Fruit fly (Drosophila melanogaster) whole organism, embryonic: ENCODE results near the gene mGluR.

Source experiments
- B-H2 ChIP-seq: fragments of 200-800 bp; sonication (Bioruptor generic); optimal IDR thresholded peaks from 2 replicates; lab custom pipeline; 2018; ENCODE audit warnings: missing biosample characterization, mild to moderate bottlenecking, missing genetic modification characterization
- BEAF-32 ChIP-seq: fragments of 200-800 bp; sonication (Bioruptor generic); optimal IDR thresholded peaks from 3 replicates; lab custom pipeline; 2017; ENCODE audit warnings: missing biosample characterization, missing genetic modification characterization, mild to moderate bottlenecking, moderate library complexity, missing genetic modification reagents
- CG10543 ChIP-seq: fragments of 200-800 bp; sonication (Bioruptor generic); optimal IDR thresholded peaks from 3 replicates; lab custom pipeline; 2017; ENCODE audit warnings: missing biosample characterization, mild to moderate bottlenecking, missing genetic modification characterization, moderate library complexity
- CG12659 ChIP-seq: fragments of 200-800 bp; sonication (Bioruptor generic); optimal IDR thresholded peaks from 3 replicates; lab custom pipeline; 2017; ENCODE audit warnings: mild to moderate bottlenecking, missing biosample characterization, missing genetic modification reagents, missing genetic modification characterization
- CG13894 ChIP-seq: fragments of 200-800 bp; sonication (Bioruptor generic); optimal IDR thresholded peaks from 3 replicates; lab custom pipeline; 2018; ENCODE audit warnings: missing biosample characterization, mild to moderate bottlenecking, missing genetic modification characterization, moderate library complexity
- CG14667 ChIP-seq: fragments of 200-800 bp; sonication (Bioruptor generic); IDR thresholded peaks from 2 replicates; pipeline ENCODE4 v1.3.6; 2022; ENCODE audit warnings: missing biosample characterization, missing genetic modification characterization
- CG14860 ChIP-seq: fragments of 200-800 bp; sonication (Bioruptor generic); IDR thresholded peaks from 3 replicates; pipeline ENCODE4 v1.3.6; 2022; ENCODE audit warnings: missing biosample characterization, missing genetic modification characterization; ENCODE audit not compliant: partially characterized antibody
- CG1603 ChIP-seq: fragments of 200-800 bp; sonication (Bioruptor generic); optimal IDR thresholded peaks from 2 replicates; lab custom pipeline; 2019; ENCODE audit warnings: missing biosample characterization, mild to moderate bottlenecking, missing genetic modification characterization, moderate library complexity
- CG16813 ChIP-seq: fragments of 200-800 bp; sonication (Bioruptor generic); IDR thresholded peaks from 3 replicates; pipeline ENCODE4 v1.3.6; 2022; ENCODE audit warnings: missing biosample characterization, missing genetic modification characterization; ENCODE audit not compliant: partially characterized antibody
- CG2199 ChIP-seq: fragments of 200-800 bp; sonication (Bioruptor generic); IDR thresholded peaks from 3 replicates; pipeline ENCODE4 v1.3.6; 2022; ENCODE audit warnings: missing biosample characterization, missing genetic modification characterization
- CG2875 ChIP-seq: fragments of 200-800 bp; sonication (Bioruptor generic); optimal IDR thresholded peaks from 2 replicates; lab custom pipeline; 2017; ENCODE audit warnings: missing biosample characterization, mild to moderate bottlenecking, missing genetic modification characterization, missing genetic modification reagents
- CG30020 ChIP-seq: fragments of 200-800 bp; optimal IDR thresholded peaks from 2 replicates; lab custom pipeline; 2019; ENCODE audit warnings: missing biosample characterization, mild to moderate bottlenecking, missing genetic modification characterization, moderate library complexity
- CG3995 ChIP-seq: fragments of 200-800 bp; sonication (Bioruptor generic); optimal IDR thresholded peaks from 3 replicates; lab custom pipeline; 2016; ENCODE audit warnings: missing biosample characterization, missing genetic modification characterization
- CG42726 ChIP-seq: fragments of 200-800 bp; sonication (Bioruptor generic); IDR thresholded peaks from 2 replicates; pipeline ENCODE4 v1.3.6; 2022; ENCODE audit warnings: missing biosample characterization, missing genetic modification characterization; ENCODE audit not compliant: partially characterized antibody
- CG4404 ChIP-seq: fragments of 200-800 bp; sonication (Bioruptor generic); IDR thresholded peaks from 2 replicates; pipeline ENCODE4 v1.3.6; 2022; ENCODE audit warnings: missing biosample characterization, missing genetic modification characterization
- CG4617 ChIP-seq: fragments of 200-800 bp; sonication (Bioruptor generic); optimal IDR thresholded peaks from 3 replicates; lab custom pipeline; 2016; ENCODE audit warnings: missing biosample characterization, missing genetic modification characterization, borderline replicate concordance
- CG4730 ChIP-seq: fragments of 200-800 bp; sonication (Bioruptor generic); IDR thresholded peaks from 2 replicates; pipeline ENCODE4 v1.3.6; 2022; ENCODE audit warnings: missing biosample characterization, missing genetic modification characterization
- CG4854 ChIP-seq: fragments of 200-800 bp; sonication (Bioruptor generic); optimal IDR thresholded peaks from 2 replicates; lab custom pipeline; 2016; ENCODE audit warnings: missing biosample characterization, missing genetic modification characterization, inconsistent platforms
- CG8290 ChIP-seq, 3 experiments: fragments of 200-800 bp; sonication (Bioruptor generic); optimal IDR thresholded peaks; 2 replicates each; lab custom pipeline; 2016 to 2019; ENCODE audit warnings: missing biosample characterization in 3 of 3, missing genetic modification characterization in 3 of 3, mild to moderate bottlenecking in 2 of 3, moderate library complexity in 1 of 3
- CG8388 ChIP-seq: fragments of 200-800 bp; sonication (Bioruptor generic); optimal IDR thresholded peaks from 2 replicates; lab custom pipeline; 2019; ENCODE audit warnings: missing biosample characterization, mild to moderate bottlenecking, missing genetic modification characterization, moderate library complexity
- CG9437 ChIP-seq: fragments of 200-800 bp; sonication (Bioruptor generic); optimal IDR thresholded peaks from 2 replicates; lab custom pipeline; 2018; ENCODE audit warnings: missing biosample characterization, mild to moderate bottlenecking, missing genetic modification characterization
- CTCF ChIP-seq: fragments of 200-800 bp; sonication (Bioruptor generic); optimal IDR thresholded peaks from 2 replicates; lab custom pipeline; 2017; ENCODE audit warnings: missing biosample characterization, mild to moderate bottlenecking, missing genetic modification characterization, moderate library complexity
- Ets97D ChIP-seq: fragments of 200-800 bp; sonication (Bioruptor generic); optimal IDR thresholded peaks from 3 replicates; lab custom pipeline; 2016; ENCODE audit warnings: missing biosample characterization, missing genetic modification characterization
- Lhr ChIP-seq: fragments of 200-800 bp; sonication (Bioruptor generic); optimal IDR thresholded peaks from 3 replicates; lab custom pipeline; 2017; ENCODE audit warnings: mild to moderate bottlenecking, missing biosample characterization, missing genetic modification reagents, missing genetic modification characterization
- MESR4 ChIP-seq: fragments of 200-800 bp; sonication (Bioruptor generic); optimal IDR thresholded peaks from 2 replicates; lab custom pipeline; 2018; ENCODE audit warnings: missing biosample characterization, mild to moderate bottlenecking, missing genetic modification characterization, moderate library complexity
- Med ChIP-seq: fragments of 200-800 bp; sonication (Bioruptor generic); peaks from one replicate; lab custom pipeline; 2016; ENCODE audit warnings: missing biosample characterization, missing genetic modification characterization, mild to moderate bottlenecking, inconsistent platforms, moderate library complexity
- Pdp1 ChIP-seq, 2 experiments: fragments of 200-800 bp; sonication (Bioruptor generic); optimal IDR thresholded peaks; 3 replicates each; lab custom pipeline; 2016; ENCODE audit warnings: missing biosample characterization in 2 of 2, missing genetic modification characterization in 2 of 2, mild to moderate bottlenecking in 1 of 2, moderate library complexity in 1 of 2
- Trl ChIP-seq, 3 experiments: fragments of >200 bp in 2 of 3; fragments of 200-800 bp in 1 of 3; sonication (Bioruptor generic) in 1 of 3; optimal IDR thresholded peaks; 2 replicates in 1 of 3; 3 replicates in 2 of 3; lab custom pipeline; 2016 to 2017; ENCODE audit warnings: missing biosample characterization in 1 of 3, missing genetic modification characterization in 1 of 3
- YL-1 ChIP-seq: fragments of 200-800 bp; sonication (Bioruptor generic); optimal IDR thresholded peaks from 3 replicates; lab custom pipeline; 2017; ENCODE audit warnings: missing biosample characterization, mild to moderate bottlenecking, missing genetic modification characterization
- corto ChIP-seq: fragments of 200-800 bp; sonication (Bioruptor generic); optimal IDR thresholded peaks from 2 replicates; lab custom pipeline; 2016; ENCODE audit warnings: missing biosample characterization, mild to moderate bottlenecking, missing genetic modification characterization, moderate library complexity
- dmrt11E ChIP-seq: fragments of 200-800 bp; sonication (Bioruptor generic); optimal IDR thresholded peaks from 3 replicates; lab custom pipeline; 2018; ENCODE audit warnings: missing biosample characterization, mild to moderate bottlenecking, missing genetic modification characterization, moderate library complexity
- gem ChIP-seq: fragments of 200-800 bp; sonication (Bioruptor generic); optimal IDR thresholded peaks from 2 replicates; lab custom pipeline; 2019; ENCODE audit warnings: missing biosample characterization, mild to moderate bottlenecking, missing genetic modification characterization, moderate library complexity
- hb ChIP-seq: fragments of 200-800 bp; sonication (Bioruptor generic); IDR thresholded peaks from 3 replicates; pipeline ENCODE4 v1.3.6; 2022; ENCODE audit warnings: missing biosample characterization, missing genetic modification characterization; ENCODE audit not compliant: partially characterized antibody
- kah ChIP-seq: fragments of 200-800 bp; sonication (Bioruptor generic); optimal IDR thresholded peaks from 2 replicates; lab custom pipeline; 2018; ENCODE audit warnings: missing biosample characterization, mild to moderate bottlenecking, missing genetic modification characterization
- kay ChIP-seq: fragments of 200-800 bp; sonication (Bioruptor generic); optimal IDR thresholded peaks from 2 replicates; lab custom pipeline; 2016; ENCODE audit warnings: missing biosample characterization, missing genetic modification characterization
- pfk ChIP-seq: fragments of 200-800 bp; sonication (Bioruptor generic); optimal IDR thresholded peaks from 2 replicates; lab custom pipeline; 2018; ENCODE audit warnings: missing biosample characterization, mild to moderate bottlenecking, missing genetic modification characterization, moderate library complexity
- row ChIP-seq: fragments of 200-800 bp; sonication (Bioruptor generic); IDR thresholded peaks from 3 replicates; pipeline ENCODE4 v1.3.6; 2022; ENCODE audit warnings: missing biosample characterization, missing genetic modification characterization
- scrt ChIP-seq: fragments of 200-800 bp; sonication (Bioruptor generic); optimal IDR thresholded peaks from 2 replicates; lab custom pipeline; 2018; ENCODE audit warnings: missing biosample characterization, mild to moderate bottlenecking, missing genetic modification characterization, moderate library complexity
- z ChIP-seq: fragments of 200-800 bp; sonication (Bioruptor generic); IDR thresholded peaks from 3 replicates; pipeline ENCODE4 v1.3.6; 2022; ENCODE audit warnings: missing biosample characterization, missing genetic modification characterization

mGluR gene

DNA sequence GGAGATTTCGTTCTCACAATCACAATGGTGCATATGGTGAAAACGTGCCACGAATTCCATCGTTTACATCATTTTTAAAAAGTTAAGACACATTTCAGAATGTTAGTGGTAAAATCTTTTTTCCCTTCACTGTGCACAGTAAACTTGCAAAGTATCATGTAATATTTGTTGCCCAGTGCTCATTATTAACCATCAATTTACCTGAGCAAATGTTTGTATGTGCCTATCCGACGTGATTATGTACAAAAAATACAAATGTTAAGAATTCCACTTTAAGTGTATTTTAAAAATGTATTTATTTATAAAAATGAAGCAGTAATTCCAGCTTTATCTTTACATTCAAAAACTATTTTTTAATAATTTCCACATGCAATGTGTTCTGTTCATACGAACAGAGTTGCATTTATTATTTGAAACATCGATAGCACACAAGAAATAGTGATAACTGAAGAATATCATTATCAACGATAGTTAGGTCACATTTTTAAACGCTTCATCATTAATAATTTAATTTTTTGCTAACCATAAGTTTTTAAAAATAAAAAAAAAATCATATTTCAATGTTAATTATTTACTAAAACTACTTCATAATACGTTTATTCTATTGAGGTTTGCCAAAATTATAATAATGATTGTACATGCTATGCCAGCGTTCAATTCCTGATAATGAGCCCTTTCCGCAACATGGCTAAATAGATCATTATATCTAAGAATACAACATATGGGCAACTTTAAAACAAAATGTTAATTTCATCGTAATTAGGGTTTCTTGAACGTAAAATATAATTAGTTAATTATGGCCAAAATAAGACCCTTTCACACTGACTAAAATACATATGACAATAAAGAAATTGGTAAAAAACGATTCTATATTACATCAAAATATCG, 6.1 kb upstream of the mGluR start, which contains the start of gene eIF4G1 (continued):
- TF ChIP-seq CG4617 (GFP tag; lab: Kevin White, UChicago) (peak; percentile 54), CG10543 (GFP tag; lab: Kevin White, UChicago) (no peak), CG1603 (tag; lab: Kevin White, UChicago) (peak; percentile 64), gem (tag; lab: Kevin White, UChicago) (peak; percentile 3), CG12659 (GFP tag; lab: Kevin White, UChicago) (peak; percentile 55), CG3995 (GFP tag; lab: Kevin White, UChicago) (peak; percentile 97), YL-1 (GFP tag; lab: Kevin White, UChicago) (peak; percentile 24), CG14667 (GFP tag; lab: Robert Waterston, UW) (no peak), CG8290 (GFP tag; optimal IDR thresholded peaks at IDR 0.05; lab: Kevin White, UChicago) (peak; percentile 14), CG8290 (tag; optimal IDR thresholded peaks at IDR 0.05; lab: Kevin White, UChicago) (peak in 1 of 2 experiments; percentile 25), z (GFP tag; lab: Robert Waterston, UW) (no peak), row (GFP tag; lab: Robert Waterston, UW) (peak; percentile 38; the same call in 1 of the 3 replicates), B-H2 (peak; percentile 36), corto (GFP tag; lab: Kevin White, UChicago) (no peak), CG16813 (GFP tag; lab: Robert Waterston, UW) (peak; percentile 78; the same call in 2 of the 3 replicates), Lhr (peak; percentile 27), CG30020 (tag; lab: Kevin White, UChicago) (peak; percentile 98), BEAF-32 (GFP tag; lab: Kevin White, UChicago) (peak; percentile 77), pfk (GFP tag; lab: Kevin White, UChicago) (peak; percentile 27), Ets97D (peak; percentile 39), CG42726 (GFP tag; lab: Robert Waterston, UW) (peak; percentile 64; the same call in 1 of the 2 replicates), CG4730 (GFP tag; lab: Robert Waterston, UW) (no peak), MESR4 (GFP tag; lab: Kevin White, UChicago) (peak; percentile 93), hb (GFP tag; lab: Robert Waterston, UW) (0 out of 3 replicates have a peak, but pooled peaks have one; percentile 45), dmrt11E (peak; percentile 16)

dm6 chr4:937119-937518, 500 bp downstream of the mGluR start:
- TF ChIP-seq kah (peak; percentile 26), Trl (optimal IDR thresholded peaks at IDR 0.05; lab: Kevin White, UChicago) (no peak), Trl (GFP tag; optimal IDR thresholded peaks at IDR 0.05; lab: Kevin White, UChicago) (no peak), Med (GFP tag; lab: Kevin White, UChicago) (no peak), CG2875 (GFP tag; lab: Kevin White, UChicago) (no peak), kay (GFP tag; lab: Kevin White, UChicago) (no peak), Pdp1 (GFP tag; optimal IDR thresholded peaks at IDR 0.05; lab: Kevin White, UChicago) (peak in 1 of 2 experiments; percentile 65), scrt (GFP tag; lab: Kevin White, UChicago) (peak; percentile 74), CG2199 (GFP tag; lab: Robert Waterston, UW) (0 out of 3 replicates have a peak, but pooled peaks have one; percentile 37), CG14860 (no peak), CTCF (peak; percentile 72), CG4404 (GFP tag; lab: Robert Waterston, UW) (no peak), CG8388 (GFP tag; lab: Kevin White, UChicago) (no peak), CG13894 (tag; lab: Kevin White, UChicago) (peak; percentile 76), CG9437 (GFP tag; lab: Kevin White, UChicago) (peak; percentile 54), CG4854 (GFP tag; lab: Kevin White, UChicago) (no peak)
- TF ChIP-seq, all 482 proteins: peak for 7
